Fruit fly (Drosophila melanogaster) whole organism, adult: Measurements from ENCODE around the gene Snoo.

Source experiments
- CG11617 ChIP-seq: fragments of 200-800 bp; sonication (Bioruptor generic); optimal IDR thresholded peaks from 2 replicates; lab custom pipeline; 2017; ENCODE audit warnings: mild to moderate bottlenecking, missing biosample characterization, missing genetic modification reagents, missing genetic modification characterization
- CG12768 ChIP-seq: fragments of 200-800 bp; sonication (Bioruptor generic); optimal IDR thresholded peaks from 2 replicates; lab custom pipeline; 2017; ENCODE audit warnings: missing biosample characterization, missing genetic modification characterization, mild to moderate bottlenecking, moderate library complexity, missing genetic modification reagents
- CG14711 ChIP-seq: fragments of 200-800 bp; sonication (Bioruptor generic); optimal IDR thresholded peaks from 2 replicates; lab custom pipeline; 2018; ENCODE audit warnings: missing biosample characterization, mild to moderate bottlenecking, missing genetic modification characterization, moderate library complexity
- CG1620 ChIP-seq: fragments of 200-800 bp; sonication (Bioruptor generic); optimal IDR thresholded peaks from 2 replicates; lab custom pipeline; 2016; ENCODE audit warnings: missing biosample characterization, missing genetic modification characterization
- CG33017 ChIP-seq: fragments of 200-800 bp; sonication (Bioruptor generic); optimal IDR thresholded peaks from 2 replicates; lab custom pipeline; 2018; ENCODE audit warnings: missing biosample characterization, mild to moderate bottlenecking, missing genetic modification characterization, moderate library complexity
- CG5204 ChIP-seq: fragments of 200-800 bp; sonication (Bioruptor generic); optimal IDR thresholded peaks from 2 replicates; lab custom pipeline; 2016; ENCODE audit warnings: missing biosample characterization, missing genetic modification characterization
- CG7045 ChIP-seq: fragments of 200-800 bp; sonication (Bioruptor generic); optimal IDR thresholded peaks from 2 replicates; lab custom pipeline; 2017; ENCODE audit warnings: missing biosample characterization, mild to moderate bottlenecking, missing genetic modification characterization
- CG7101 ChIP-seq: fragments of 200-800 bp; sonication (Bioruptor generic); optimal IDR thresholded peaks from 2 replicates; lab custom pipeline; 2018; ENCODE audit warnings: missing biosample characterization, mild to moderate bottlenecking, missing genetic modification characterization, moderate library complexity
- Clk ChIP-seq: fragments of 200-800 bp; sonication (Bioruptor generic); optimal IDR thresholded peaks from 2 replicates; lab custom pipeline; 2017; ENCODE audit warnings: missing biosample characterization, missing genetic modification characterization
- Crg-1 ChIP-seq: fragments of 200-800 bp; sonication (Bioruptor generic); optimal IDR thresholded peaks from 2 replicates; lab custom pipeline; 2016; ENCODE audit warnings: missing biosample characterization, missing genetic modification characterization
- Hr96 ChIP-seq: fragments of 200-800 bp; sonication (Bioruptor generic); optimal IDR thresholded peaks from 2 replicates; lab custom pipeline; 2016; ENCODE audit warnings: missing biosample characterization, missing genetic modification characterization
- Mnt ChIP-seq: fragments of 200-800 bp; sonication (Bioruptor generic); optimal IDR thresholded peaks from 2 replicates; lab custom pipeline; 2016; ENCODE audit warnings: missing biosample characterization, mild to moderate bottlenecking, missing genetic modification characterization
- bab1 ChIP-seq: fragments of 200-800 bp; sonication (Bioruptor generic); optimal IDR thresholded peaks from 3 replicates; lab custom pipeline; 2019; ENCODE audit warnings: missing biosample characterization, mild to moderate bottlenecking, missing genetic modification characterization, moderate library complexity
- cic ChIP-seq: fragments of 200-800 bp; sonication (Bioruptor generic); optimal IDR thresholded peaks from 2 replicates; lab custom pipeline; 2017; ENCODE audit warnings: missing biosample characterization, mild to moderate bottlenecking, missing genetic modification characterization, moderate library complexity
- cnc ChIP-seq, 2 experiments: fragments of >200 bp; optimal IDR thresholded peaks; 2 replicates each; lab custom pipeline; 2017
- kay ChIP-seq: fragments of 200-800 bp; sonication (Bioruptor generic); peaks from one replicate; lab custom pipeline; 2016; ENCODE audit warnings: missing biosample characterization, missing genetic modification characterization, borderline replicate concordance
- ovo ChIP-seq: fragments of 200-800 bp; sonication (Bioruptor generic); optimal IDR thresholded peaks from 2 replicates; lab custom pipeline; 2016; ENCODE audit warnings: missing biosample characterization, missing genetic modification characterization
- pad ChIP-seq: fragments of 200-800 bp; sonication (Bioruptor generic); optimal IDR thresholded peaks from 3 replicates; lab custom pipeline; 2017; ENCODE audit warnings: missing biosample characterization, missing genetic modification characterization, mild to moderate bottlenecking, moderate library complexity, missing genetic modification reagents
- tj ChIP-seq: fragments of 200-800 bp; sonication (Bioruptor generic); optimal IDR thresholded peaks from 3 replicates; lab custom pipeline; 2017; ENCODE audit warnings: missing biosample characterization, mild to moderate bottlenecking, missing genetic modification characterization, moderate library complexity
- toe ChIP-seq: fragments of 200-800 bp; sonication (Bioruptor generic); optimal IDR thresholded peaks from 2 replicates; lab custom pipeline; 2016; ENCODE audit warnings: missing biosample characterization, missing genetic modification characterization

The Snoo gene

DNA sequence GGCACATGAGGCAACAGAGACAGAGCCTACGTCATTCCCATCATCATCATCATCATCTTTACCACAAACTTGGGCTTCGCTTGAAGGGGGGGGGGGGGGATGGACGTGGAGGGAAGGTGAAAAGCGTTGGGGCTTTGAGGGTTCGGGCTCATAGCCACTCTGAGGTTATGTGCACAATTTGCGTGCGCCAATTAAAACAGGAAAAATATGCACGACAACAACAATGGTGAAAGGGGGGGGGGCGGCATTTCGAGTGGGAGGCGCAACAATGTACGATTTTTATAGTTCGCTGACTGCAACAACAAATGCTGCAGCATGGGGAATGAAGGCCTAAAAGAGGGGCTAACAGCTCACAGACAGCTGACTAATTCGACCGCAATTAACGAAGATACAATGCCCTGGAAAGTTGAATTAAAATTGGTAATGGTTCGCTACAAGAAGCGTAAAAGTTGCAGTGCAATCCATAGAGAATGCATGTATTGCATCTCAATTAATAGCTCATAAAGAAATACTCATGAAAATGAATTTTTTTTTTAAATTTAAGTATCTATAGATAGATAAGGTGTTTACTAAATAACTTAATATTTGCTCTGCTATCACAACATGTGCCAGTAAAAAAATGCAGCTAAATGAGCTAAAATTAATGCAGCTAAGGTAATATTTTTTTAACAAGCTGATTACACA, 17.0 kb downstream of the Snoo start:
- TF ChIP-seq ovo (GFP tag; lab: Kevin White, UChicago) (no peak), CG12768 (no peak), CG1620 (no peak), kay (GFP tag; lab: Kevin White, UChicago) (peak; percentile 40), tj (GFP tag; lab: Kevin White, UChicago) (no peak)

DNA sequence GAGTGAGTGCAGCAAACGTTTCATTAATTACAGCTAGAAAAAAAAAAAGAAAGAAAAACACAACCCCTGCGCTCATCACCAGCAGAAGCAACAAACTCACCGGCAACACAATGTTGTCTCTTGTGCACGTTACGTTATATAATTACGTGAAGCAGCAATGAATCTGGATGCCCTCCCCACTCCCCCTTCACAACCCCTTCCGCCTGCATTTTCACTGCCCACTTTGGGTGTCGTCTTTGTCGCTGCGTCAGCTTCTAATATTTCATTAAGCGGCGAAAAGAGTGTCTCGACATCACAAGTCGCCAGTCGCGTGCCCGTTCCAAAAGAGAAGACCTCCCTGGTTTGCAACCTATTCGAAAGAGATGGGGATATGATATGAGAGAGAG, 17.5 kb downstream of the Snoo start:
- TF ChIP-seq tj (GFP tag; lab: Kevin White, UChicago), result peak; percentile 95
- TF ChIP-seq kay (GFP tag; lab: Kevin White, UChicago), result no peak

DNA sequence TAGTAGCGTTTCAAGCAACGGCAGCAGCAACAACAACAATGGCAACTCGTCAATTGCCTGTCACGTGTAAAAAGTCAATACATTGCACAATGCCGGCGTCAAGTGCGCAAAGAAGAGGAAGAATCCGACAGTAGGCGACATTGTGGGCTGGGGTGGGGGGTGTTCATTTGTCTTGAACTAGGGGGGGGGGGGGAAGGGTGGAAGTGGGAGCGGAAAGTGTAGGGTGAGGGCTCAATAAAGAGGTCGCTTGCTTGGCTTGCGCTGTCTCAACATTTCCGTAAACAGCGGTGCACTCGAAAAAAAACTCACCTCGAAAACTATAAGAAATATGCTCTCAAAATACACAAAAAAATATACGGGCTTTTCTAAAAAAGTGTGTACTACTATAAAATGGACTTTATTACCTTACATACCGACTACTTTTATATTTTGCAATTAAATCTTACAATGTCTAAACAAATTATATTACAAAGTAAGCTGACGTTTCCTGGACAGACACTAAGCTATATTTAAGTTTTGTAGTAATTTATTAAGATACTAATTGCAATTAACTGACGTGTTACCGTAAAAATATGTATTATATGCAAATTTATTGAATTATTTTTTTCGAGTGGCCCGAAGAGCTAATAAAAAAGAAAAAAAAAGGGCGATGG, 18.1 kb downstream of the Snoo start:
- TF ChIP-seq cic (GFP tag; lab: Kevin White, UChicago), result no peak
- TF ChIP-seq kay (GFP tag; lab: Kevin White, UChicago), result no peak
- peak; percentile 85 for TF ChIP-seq tj (GFP tag; lab: Kevin White, UChicago)
- TF ChIP-seq CG5204 (GFP tag; lab: Kevin White, UChicago), result no peak
- TF ChIP-seq pad (GFP tag; lab: Kevin White, UChicago), result no peak
- TF ChIP-seq bab1, result peak; percentile 4
- TF ChIP-seq cnc (optimal IDR thresholded peaks at IDR 0.05; lab: Kevin White, UChicago), result no peak
- TF ChIP-seq CG7045 (GFP tag; lab: Kevin White, UChicago), result no peak
- no peak for TF ChIP-seq Crg-1 (GFP tag; lab: Kevin White, UChicago)
- no peak for TF ChIP-seq CG7101
- no peak for TF ChIP-seq Hr96 (GFP tag; lab: Kevin White, UChicago)
- TF ChIP-seq Mnt, result peak; percentile 5
- TF ChIP-seq ovo (GFP tag; lab: Kevin White, UChicago), result no peak
- no peak for TF ChIP-seq CG1620
- no peak for TF ChIP-seq Clk (GFP tag; lab: Kevin White, UChicago)
- TF ChIP-seq toe (GFP tag; lab: Kevin White, UChicago), result no peak
- peak; percentile 30 for TF ChIP-seq CG14711 (tag; lab: Kevin White, UChicago)
- TF ChIP-seq CG12768, result no peak
- peak; percentile 45 for TF ChIP-seq CG11617 (GFP tag; lab: Kevin White, UChicago)
- no peak for TF ChIP-seq CG33017 (tag; lab: Kevin White, UChicago)

DNA sequence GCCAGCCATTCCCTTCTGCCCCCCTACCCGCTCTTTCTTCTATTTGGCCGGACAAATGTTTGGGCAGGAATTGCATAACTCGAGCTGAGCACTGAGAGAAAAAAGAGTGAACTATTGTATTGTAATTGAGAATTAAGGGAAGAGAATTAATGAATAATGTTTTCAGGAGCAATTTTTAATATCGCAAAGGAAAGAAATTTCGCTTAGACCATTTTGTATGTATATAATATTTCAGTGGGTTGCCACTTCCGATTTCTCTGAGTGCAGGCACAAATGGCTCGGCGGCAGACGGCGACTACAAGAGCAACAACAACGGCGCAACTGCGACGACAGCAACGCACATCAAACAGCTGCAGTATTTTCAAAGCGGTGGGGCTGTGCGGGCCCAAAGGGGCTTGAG, 19.4 kb downstream of the Snoo start:
- TF ChIP-seq tj (GFP tag; lab: Kevin White, UChicago) (no peak), Mnt (no peak), toe (GFP tag; lab: Kevin White, UChicago) (no peak), CG11617 (GFP tag; lab: Kevin White, UChicago) (no peak), CG12768 (no peak), cnc (optimal IDR thresholded peaks at IDR 0.05; lab: Kevin White, UChicago) (no peak), cic (GFP tag; lab: Kevin White, UChicago) (no peak), Crg-1 (GFP tag; lab: Kevin White, UChicago) (no peak), CG1620 (no peak), CG14711 (tag; lab: Kevin White, UChicago) (no peak), ovo (GFP tag; lab: Kevin White, UChicago) (no peak), CG5204 (GFP tag; lab: Kevin White, UChicago) (peak; percentile 38), bab1 (peak; percentile 22), Clk (GFP tag; lab: Kevin White, UChicago) (no peak), CG7101 (no peak), Hr96 (GFP tag; lab: Kevin White, UChicago) (no peak), CG33017 (tag; lab: Kevin White, UChicago) (no peak)

DNA sequence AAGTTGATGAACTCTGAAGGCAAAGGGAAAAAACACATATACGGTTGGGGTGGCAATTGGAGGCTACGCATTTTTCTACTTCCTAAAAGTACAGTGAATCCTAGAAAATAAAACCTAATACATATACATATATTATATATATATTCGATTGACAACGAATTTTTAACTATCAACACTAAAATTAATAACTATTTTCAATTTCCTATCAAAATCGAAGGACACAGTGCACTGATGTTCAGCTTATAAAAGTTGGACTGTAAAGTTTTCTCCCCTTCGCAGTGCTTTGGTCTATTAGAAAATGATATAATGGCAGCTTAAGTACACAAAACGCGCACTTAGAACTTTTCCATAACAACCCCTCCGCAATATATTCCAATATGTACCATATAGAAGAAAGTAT, 21.1 kb downstream of the Snoo start:
- TF ChIP-seq CG33017 (tag; lab: Kevin White, UChicago) (no peak), Hr96 (GFP tag; lab: Kevin White, UChicago) (no peak), CG5204 (GFP tag; lab: Kevin White, UChicago) (no peak), cic (GFP tag; lab: Kevin White, UChicago) (no peak), ovo (GFP tag; lab: Kevin White, UChicago) (no peak), cnc (optimal IDR thresholded peaks at IDR 0.05; lab: Kevin White, UChicago) (no peak), Crg-1 (GFP tag; lab: Kevin White, UChicago) (no peak), bab1 (no peak)

DNA sequence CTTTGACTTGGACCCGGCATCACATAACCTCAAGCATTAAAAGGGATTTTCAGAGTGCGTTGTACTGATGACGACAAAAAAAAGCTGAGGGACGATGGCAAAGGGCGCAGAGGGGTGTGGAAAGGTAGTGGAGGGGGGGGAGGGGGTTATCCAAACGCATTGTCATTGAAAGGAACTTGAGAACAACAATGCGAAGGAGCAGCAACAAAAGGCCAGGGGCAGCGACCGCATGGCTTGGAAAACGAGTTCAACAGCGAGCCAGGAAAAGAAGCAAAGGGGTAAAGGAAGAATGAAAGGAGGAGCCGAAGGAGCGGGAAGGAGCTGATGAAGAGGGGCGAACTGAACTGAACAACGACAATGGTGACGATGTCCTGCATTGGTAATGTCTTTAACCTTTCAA, 21.8 kb downstream of the Snoo start:
- no peak for TF ChIP-seq Crg-1 (GFP tag; lab: Kevin White, UChicago)
